Fruit fly (Drosophila melanogaster) whole organism, embryonic: ENCODE results near the gene nwk.
A peak's percentile ranks its signal among the peaks of the same experiment; 100 is the strongest.

Experiments used
- Bgb ChIP-seq: fragments of 200-800 bp; sonication (Bioruptor generic); IDR thresholded peaks from 2 replicates; pipeline ENCODE4 v1.3.6; 2022; ENCODE audit warnings: missing biosample characterization, missing genetic modification characterization; ENCODE audit not compliant: partially characterized antibody
- CG10366 ChIP-seq: fragments of 200-800 bp; sonication (Bioruptor generic); IDR thresholded peaks from 2 replicates; pipeline ENCODE4 v1.3.6; 2022; ENCODE audit warnings: missing biosample characterization, missing genetic modification characterization
- CG10959 ChIP-seq: fragments of 200-800 bp; sonication (Bioruptor generic); IDR thresholded peaks from 2 replicates; pipeline ENCODE4 v1.3.6; 2022; ENCODE audit warnings: missing biosample characterization, missing genetic modification characterization
- CG12155 ChIP-seq: fragments of 200-800 bp; sonication (Bioruptor generic); optimal IDR thresholded peaks from 3 replicates; lab custom pipeline; 2016; ENCODE audit warnings: missing biosample characterization, missing genetic modification characterization
- CG12942 ChIP-seq: fragments of 200-800 bp; sonication (Bioruptor generic); optimal IDR thresholded peaks from 3 replicates; lab custom pipeline; 2016; ENCODE audit warnings: missing biosample characterization, missing genetic modification characterization
- CG14441 ChIP-seq: fragments of 200-800 bp; sonication (Bioruptor generic); IDR thresholded peaks from 2 replicates; pipeline ENCODE4 v1.3.6; 2022; ENCODE audit warnings: missing biosample characterization, missing genetic modification characterization
- CG14710 ChIP-seq: fragments of 200-800 bp; sonication (Bioruptor generic); optimal IDR thresholded peaks from 3 replicates; lab custom pipeline; 2019; ENCODE audit warnings: missing biosample characterization, mild to moderate bottlenecking, missing genetic modification characterization, moderate library complexity
- CG16813 ChIP-seq: fragments of 200-800 bp; sonication (Bioruptor generic); IDR thresholded peaks from 3 replicates; pipeline ENCODE4 v1.3.6; 2022; ENCODE audit warnings: missing biosample characterization, missing genetic modification characterization; ENCODE audit not compliant: partially characterized antibody
- CG18476 ChIP-seq: fragments of 200-800 bp; sonication (Bioruptor generic); optimal IDR thresholded peaks from 2 replicates; lab custom pipeline; 2016; ENCODE audit warnings: missing biosample characterization, mild to moderate bottlenecking, missing genetic modification characterization
- CG2712 ChIP-seq: fragments of 200-800 bp; optimal IDR thresholded peaks from 3 replicates; lab custom pipeline; 2019; ENCODE audit warnings: missing biosample characterization, mild to moderate bottlenecking, missing genetic modification characterization, moderate library complexity
- CG30431 ChIP-seq: fragments of 200-800 bp; sonication (Bioruptor generic); optimal IDR thresholded peaks from 2 replicates; lab custom pipeline; 2017; ENCODE audit warnings: missing biosample characterization, missing genetic modification characterization
- CG31441 ChIP-seq: fragments of 200-800 bp; sonication (Bioruptor generic); IDR thresholded peaks from 2 replicates; pipeline ENCODE4 v1.3.6; 2022; ENCODE audit warnings: missing biosample characterization, missing genetic modification characterization
- CG32767 ChIP-seq: fragments of 200-800 bp; sonication (Bioruptor generic); IDR thresholded peaks from 2 replicates; pipeline ENCODE4 v1.3.6; 2022; ENCODE audit warnings: missing biosample characterization, missing genetic modification characterization
- CG33213 ChIP-seq: fragments of 200-800 bp; sonication (Bioruptor generic); optimal IDR thresholded peaks from 3 replicates; lab custom pipeline; 2016; ENCODE audit warnings: missing biosample characterization, missing genetic modification characterization
- CG7928 ChIP-seq: fragments of 200-800 bp; sonication (Bioruptor generic); optimal IDR thresholded peaks from 2 replicates; lab custom pipeline; 2017; ENCODE audit warnings: missing biosample characterization, mild to moderate bottlenecking, missing genetic modification characterization
- CG7987 ChIP-seq: fragments of 200-800 bp; sonication (Bioruptor generic); optimal IDR thresholded peaks from 2 replicates; lab custom pipeline; 2018; ENCODE audit warnings: missing biosample characterization, mild to moderate bottlenecking, missing genetic modification characterization, moderate library complexity
- CG9609 ChIP-seq: fragments of 200-800 bp; sonication (Bioruptor generic); optimal IDR thresholded peaks from 3 replicates; lab custom pipeline; 2016; ENCODE audit warnings: missing biosample characterization, missing genetic modification characterization
- Camta ChIP-seq: fragments of 200-800 bp; sonication (Bioruptor generic); optimal IDR thresholded peaks from 2 replicates; lab custom pipeline; 2016; ENCODE audit warnings: missing biosample characterization, missing genetic modification characterization
- D19B ChIP-seq: fragments of 200-800 bp; sonication (Bioruptor generic); optimal IDR thresholded peaks from 2 replicates; lab custom pipeline; 2017; ENCODE audit warnings: missing biosample characterization, mild to moderate bottlenecking, missing genetic modification characterization
- Dip2 ChIP-seq: fragments of 200-800 bp; sonication (Bioruptor generic); IDR thresholded peaks from 2 replicates; pipeline ENCODE4 v1.3.6; 2022; ENCODE audit warnings: missing biosample characterization, missing genetic modification characterization
- ERR ChIP-seq: fragments of 200-800 bp; sonication (Bioruptor generic); optimal IDR thresholded peaks from 2 replicates; lab custom pipeline; 2016; ENCODE audit warnings: missing biosample characterization, missing genetic modification characterization
- Fer1 ChIP-seq: fragments of 200-800 bp; sonication (Bioruptor generic); optimal IDR thresholded peaks from 2 replicates; lab custom pipeline; 2017; ENCODE audit warnings: missing biosample characterization, mild to moderate bottlenecking, missing genetic modification characterization
- Fer2 ChIP-seq: fragments of 200-800 bp; sonication (Bioruptor generic); optimal IDR thresholded peaks from 2 replicates; lab custom pipeline; 2018; ENCODE audit warnings: missing biosample characterization, mild to moderate bottlenecking, missing genetic modification characterization, moderate library complexity
- MESR4 ChIP-seq: fragments of 200-800 bp; sonication (Bioruptor generic); optimal IDR thresholded peaks from 2 replicates; lab custom pipeline; 2018; ENCODE audit warnings: missing biosample characterization, mild to moderate bottlenecking, missing genetic modification characterization, moderate library complexity
- NfI ChIP-seq: fragments of 200-800 bp; sonication (Bioruptor generic); optimal IDR thresholded peaks from 3 replicates; lab custom pipeline; 2018; ENCODE audit warnings: missing biosample characterization, mild to moderate bottlenecking, missing genetic modification characterization, moderate library complexity
- Ptx1 ChIP-seq: fragments of 200-800 bp; sonication (Bioruptor generic); IDR thresholded peaks from 2 replicates; pipeline ENCODE4 v1.3.6; 2022; ENCODE audit warnings: missing biosample characterization, missing genetic modification characterization
- Ssrp ChIP-seq: fragments of 200-800 bp; sonication (Bioruptor generic); optimal IDR thresholded peaks from 2 replicates; lab custom pipeline; 2018; ENCODE audit warnings: missing biosample characterization, mild to moderate bottlenecking, missing genetic modification characterization, moderate library complexity
- Xrp1 ChIP-seq: fragments of 200-800 bp; sonication (Bioruptor generic); IDR thresholded peaks from 2 replicates; pipeline ENCODE4 v1.3.6; 2022; ENCODE audit warnings: missing biosample characterization, missing genetic modification characterization
- amos ChIP-seq: fragments of 200-800 bp; sonication (Bioruptor generic); IDR thresholded peaks from 2 replicates; pipeline ENCODE4 v1.3.6; 2022; ENCODE audit warnings: missing biosample characterization, missing genetic modification characterization; ENCODE audit not compliant: partially characterized antibody
- bbx ChIP-seq: fragments of 200-800 bp; sonication (Bioruptor generic); IDR thresholded peaks from 2 replicates; pipeline ENCODE4 v1.3.6; 2022; ENCODE audit warnings: missing biosample characterization, missing genetic modification characterization; ENCODE audit not compliant: partially characterized antibody
- bowl ChIP-seq: fragments of 200-800 bp; sonication (Bioruptor generic); IDR thresholded peaks from 2 replicates; pipeline ENCODE4 v1.3.6; 2022; ENCODE audit warnings: missing biosample characterization, missing genetic modification characterization
- chif ChIP-seq, 2 experiments: fragments of 200-800 bp; sonication (Bioruptor generic); optimal IDR thresholded peaks; 3 replicates each; lab custom pipeline; 2016; ENCODE audit warnings: missing biosample characterization in 2 of 2, missing genetic modification characterization in 2 of 2
- crol ChIP-seq: fragments of 200-800 bp; sonication (Bioruptor generic); IDR thresholded peaks from 2 replicates; pipeline ENCODE4 v1.3.6; 2022; ENCODE audit warnings: missing biosample characterization, missing genetic modification characterization
- eyg ChIP-seq: fragments of 200-800 bp; sonication (Bioruptor generic); optimal IDR thresholded peaks from 3 replicates; lab custom pipeline; 2016; ENCODE audit warnings: missing biosample characterization, missing genetic modification characterization
- gem ChIP-seq: fragments of 200-800 bp; sonication (Bioruptor generic); optimal IDR thresholded peaks from 2 replicates; lab custom pipeline; 2019; ENCODE audit warnings: missing biosample characterization, mild to moderate bottlenecking, missing genetic modification characterization, moderate library complexity
- gro ChIP-seq: fragments of 200-800 bp; sonication (Bioruptor generic); optimal IDR thresholded peaks from 2 replicates; lab custom pipeline; 2016; ENCODE audit warnings: missing biosample characterization, missing genetic modification characterization
- her ChIP-seq: fragments of 200-800 bp; sonication (Bioruptor generic); optimal IDR thresholded peaks from 2 replicates; lab custom pipeline; 2016; ENCODE audit warnings: missing biosample characterization, missing genetic modification characterization
- jing ChIP-seq: fragments of 200-800 bp; sonication (Bioruptor generic); optimal IDR thresholded peaks from 2 replicates; lab custom pipeline; 2018; ENCODE audit warnings: missing biosample characterization, mild to moderate bottlenecking, missing genetic modification characterization
- lilli ChIP-seq: fragments of 200-800 bp; sonication (Bioruptor generic); optimal IDR thresholded peaks from 3 replicates; lab custom pipeline; 2016; ENCODE audit warnings: missing biosample characterization, missing genetic modification characterization
- nmo ChIP-seq: fragments of 200-800 bp; sonication (Bioruptor generic); optimal IDR thresholded peaks from 2 replicates; lab custom pipeline; 2018; ENCODE audit warnings: missing biosample characterization, mild to moderate bottlenecking, missing genetic modification characterization, moderate library complexity
- onecut ChIP-seq: fragments of 200-800 bp; sonication (Bioruptor generic); IDR thresholded peaks from 2 replicates; pipeline ENCODE4 v1.3.6; 2022; ENCODE audit warnings: missing biosample characterization, missing genetic modification characterization
- otp ChIP-seq: fragments of 200-800 bp; sonication (Bioruptor generic); IDR thresholded peaks from 3 replicates; pipeline ENCODE4, ENCODE4 v1.3.6; 2022; ENCODE audit warnings: missing biosample characterization, missing genetic modification characterization
- psq ChIP-seq: fragments of 200-800 bp; sonication (Bioruptor generic); optimal IDR thresholded peaks from 2 replicates; lab custom pipeline; 2017; ENCODE audit warnings: missing biosample characterization, missing genetic modification characterization
- repo ChIP-seq: fragments of 200-800 bp; sonication (Bioruptor generic); optimal IDR thresholded peaks from 2 replicates; lab custom pipeline; 2016; ENCODE audit warnings: missing biosample characterization, missing genetic modification characterization
- sens-2 ChIP-seq: fragments of 200-800 bp; sonication (Bioruptor generic); IDR thresholded peaks from 2 replicates; pipeline ENCODE4 v1.3.6; 2022; ENCODE audit warnings: missing biosample characterization, missing genetic modification characterization
- sim ChIP-seq: fragments of 200-800 bp; sonication (Bioruptor generic); IDR thresholded peaks from 2 replicates; pipeline ENCODE4 v1.3.6; 2022; ENCODE audit warnings: missing biosample characterization, missing genetic modification characterization
- slbo ChIP-seq: fragments of 200-800 bp; sonication (Bioruptor generic); IDR thresholded peaks from 2 replicates; pipeline ENCODE4 v1.3.6; 2022; ENCODE audit warnings: missing biosample characterization, missing genetic modification characterization
- sr ChIP-seq: fragments of 200-800 bp; sonication (Bioruptor generic); IDR thresholded peaks from 3 replicates; pipeline ENCODE4 v1.3.6; 2022; ENCODE audit warnings: missing biosample characterization, missing genetic modification characterization
- sug ChIP-seq: fragments of 200-800 bp; optimal IDR thresholded peaks from 2 replicates; lab custom pipeline; 2019; ENCODE audit warnings: missing biosample characterization, mild to moderate bottlenecking, missing genetic modification characterization, moderate library complexity
- tx ChIP-seq: fragments of 200-800 bp; sonication (Bioruptor generic); optimal IDR thresholded peaks from 2 replicates; lab custom pipeline; 2016; ENCODE audit warnings: missing biosample characterization, missing genetic modification characterization

nwk gene

dm6 chr3L:9136976-9137954 lies at the start of gene nwk, which contains the start of gene Use1 (continued):
- TF ChIP-seq CG12155 (GFP tag; lab: Kevin White, UChicago), result no peak
- no peak for TF ChIP-seq otp
- no peak for TF ChIP-seq CG30431 (GFP tag; lab: Kevin White, UChicago)
- TF ChIP-seq Camta (GFP tag; lab: Kevin White, UChicago), result no peak
- no peak for TF ChIP-seq jing (GFP tag; lab: Kevin White, UChicago)
- no peak for TF ChIP-seq slbo (GFP tag; lab: Robert Waterston, UW)
- no peak for TF ChIP-seq CG10959 (GFP tag; lab: Robert Waterston, UW)
- no peak for TF ChIP-seq sr (GFP tag; lab: Robert Waterston, UW)
- TF ChIP-seq Fer2 (tag; lab: Kevin White, UChicago), result no peak
- TF ChIP-seq bbx (GFP tag; lab: Robert Waterston, UW), result peak; percentile 69
- peak; percentile 27 for TF ChIP-seq CG2712 (tag; lab: Kevin White, UChicago)
- TF ChIP-seq Fer1, result no peak
- TF ChIP-seq CG32767 (GFP tag; lab: Robert Waterston, UW), result no peak
- peak; percentile 75 for TF ChIP-seq CG16813
- TF ChIP-seq crol (GFP tag; lab: Robert Waterston, UW), result no peak
- peak; percentile 80 for TF ChIP-seq amos (GFP tag; lab: Robert Waterston, UW)
- no peak for TF ChIP-seq CG7987 (GFP tag; lab: Kevin White, UChicago)
- no peak for TF ChIP-seq CG10366
- no peak for TF ChIP-seq eyg (GFP tag; lab: Kevin White, UChicago)
- no peak for TF ChIP-seq Ssrp (tag; lab: Kevin White, UChicago)
- peak; percentile 61 for TF ChIP-seq MESR4 (GFP tag; lab: Kevin White, UChicago)
- no peak for TF ChIP-seq CG9609
- peak; percentile 81 for TF ChIP-seq Bgb (GFP tag; lab: Robert Waterston, UW)
- no peak for TF ChIP-seq CG33213 (GFP tag; lab: Kevin White, UChicago)
- no peak for TF ChIP-seq chif (GFP tag; optimal IDR thresholded peaks at IDR 0.05; lab: Kevin White, UChicago)
- TF ChIP-seq onecut, result peak; percentile 94
- TF ChIP-seq her (GFP tag; lab: Kevin White, UChicago), result no peak
- TF ChIP-seq tx, result no peak
- no peak for TF ChIP-seq lilli (GFP tag; lab: Kevin White, UChicago)
- TF ChIP-seq psq (GFP tag; lab: Kevin White, UChicago), result no peak
- no peak for TF ChIP-seq D19B
- no peak for TF ChIP-seq repo (GFP tag; lab: Kevin White, UChicago)
- no peak for TF ChIP-seq sens-2 (GFP tag; lab: Robert Waterston, UW)
- no peak for TF ChIP-seq gro (GFP tag; lab: Kevin White, UChicago)
- TF ChIP-seq Dip2, result no peak
- TF ChIP-seq NfI (GFP tag; lab: Kevin White, UChicago), result peak; percentile 6
- no peak for TF ChIP-seq CG7928 (GFP tag; lab: Kevin White, UChicago)
- TF ChIP-seq sug, result no peak
- TF ChIP-seq sim, result no peak
- TF ChIP-seq gem (tag; lab: Kevin White, UChicago), result peak; percentile 46
- no peak for TF ChIP-seq CG31441 (GFP tag; lab: Robert Waterston, UW)
- TF ChIP-seq Xrp1 (GFP tag; lab: Robert Waterston, UW), result no peak
- TF ChIP-seq bowl (GFP tag; lab: Robert Waterston, UW), result no peak
- TF ChIP-seq Ptx1, result peak; percentile 23; the same call in 1 of the 2 replicates
- peak; percentile 49 for TF ChIP-seq nmo
- no peak for TF ChIP-seq CG12942 (GFP tag; lab: Kevin White, UChicago)
- no peak for TF ChIP-seq CG14441 (GFP tag; lab: Robert Waterston, UW)
- no peak for TF ChIP-seq ERR (GFP tag; lab: Kevin White, UChicago)
- peak; percentile 37 for TF ChIP-seq CG14710
- no peak for TF ChIP-seq CG18476 (GFP tag; lab: Kevin White, UChicago)
